Worm (Caenorhabditis elegans) whole organism, late embryonic: ENCODE data around the gene T05C7.7.

Source experiments
- ama-1 ChIP-seq: fragments of 150-350 bp; optimal IDR thresholded peaks from 2 replicates; lab custom pipeline; 2014
- pha-2 ChIP-seq: sonication (generic microtip); optimal IDR thresholded peaks from 2 replicates; lab custom pipeline; 2017; ENCODE audit warnings: mild to moderate bottlenecking, missing genetic modification characterization, missing compliant biosample characterization
- pha-4 ChIP-seq: fragments of 150-350 bp; optimal IDR thresholded peaks from 2 replicates; lab custom pipeline; 2018; ENCODE audit warnings: missing biosample characterization, missing genetic modification reagents, missing genetic modification characterization
- rnt-1 ChIP-seq: sonication (generic microtip); optimal IDR thresholded peaks from 2 replicates; lab custom pipeline; 2016; ENCODE audit warnings: missing genetic modification characterization, missing compliant biosample characterization
- tbx-7 ChIP-seq: sonication (generic microtip); optimal IDR thresholded peaks from 2 replicates; lab custom pipeline; 2016; ENCODE audit warnings: missing genotype, missing genetic modification characterization, missing compliant biosample characterization
- unc-55 ChIP-seq: sonication (generic microtip); optimal IDR thresholded peaks from 2 replicates; lab custom pipeline; 2017; ENCODE audit warnings: missing biosample characterization, missing genetic modification reagents, missing genetic modification characterization

- TF ChIP-seq pha-4 = no peak
- no peak for TF ChIP-seq unc-55 (GFP tag; lab: Kevin White, UChicago)
- TF ChIP-seq ama-1 (lab: Kevin White, UChicago) = no peak
- TF ChIP-seq tbx-7 (tag; lab: Kevin White, UChicago) = no peak
- no peak for TF ChIP-seq rnt-1
- no peak for TF ChIP-seq pha-2 (tag; lab: Kevin White, UChicago)
These were observed 8.0 kb upstream of the T05C7.7 start, which contains the start of gene T05C7.4 for ce11 chrIV:53539-53938.
